Worm (Caenorhabditis elegans) whole organism, L4 larva: ENCODE measurements around the gene dpy-9.

ENCODE experiments used
- D1046.2 ChIP-seq: fragments of 200-800 bp; sonication (Bioruptor generic); IDR thresholded peaks from 2 replicates; pipeline ENCODE4 v1.3.6; 2022; ENCODE audit warnings: missing genetic modification characterization, missing compliant biosample characterization
- F10B5.3 ChIP-seq: sonication (generic microtip); optimal IDR thresholded peaks from 2 replicates; lab custom pipeline; 2016; ENCODE audit warnings: mild to moderate bottlenecking, missing genetic modification characterization, missing compliant biosample characterization
- F26F4.8 ChIP-seq: fragments of 200-800 bp; sonication (Bioruptor generic); conservative IDR thresholded peaks from 2 replicates; pipeline ENCODE4 v1.3.6; 2022; ENCODE audit warnings: missing genetic modification characterization, missing compliant biosample characterization
- R02D3.7 ChIP-seq: fragments of 150-350 bp; sonication (generic microtip); optimal IDR thresholded peaks from 3 replicates; lab custom pipeline; 2014; ENCODE audit warnings: missing biosample characterization, missing genetic modification characterization
- Y75B8A.6 ChIP-seq: fragments of 200-800 bp; sonication (Bioruptor generic); IDR thresholded peaks from 2 replicates; pipeline ENCODE4 v1.3.6; 2022; ENCODE audit warnings: missing genetic modification reagents, missing genetic modification characterization, missing compliant biosample characterization
- ZK337.2 ChIP-seq: fragments of 200-800 bp; sonication (Bioruptor generic); IDR thresholded peaks from 2 replicates; pipeline ENCODE4 v1.3.6; 2022; ENCODE audit warnings: missing genetic modification reagents, missing genetic modification characterization, missing compliant biosample characterization
- ZK546.5 ChIP-seq, 2 experiments: sonication (generic microtip); optimal IDR thresholded peaks; 2 replicates each; lab custom pipeline; 2017; ENCODE audit warnings: missing biosample characterization in 2 of 2, missing genetic modification characterization in 2 of 2
- ceh-20 ChIP-seq: fragments of 200-800 bp; sonication (Bioruptor generic); IDR thresholded peaks from 2 replicates; pipeline ENCODE4 v1.3.6; 2022; ENCODE audit warnings: missing genetic modification reagents, missing genetic modification characterization, missing compliant biosample characterization
- ceh-28 ChIP-seq: fragments of 150-350 bp; optimal IDR thresholded peaks from 2 replicates; lab custom pipeline; 2014; ENCODE audit warnings: missing biosample characterization, missing genetic modification reagents, missing genetic modification characterization
- ceh-44 ChIP-seq: fragments of 200-800 bp; sonication (Bioruptor generic); IDR thresholded peaks from 2 replicates; pipeline ENCODE4 v1.3.6; 2022; ENCODE audit warnings: missing genetic modification reagents, missing genetic modification characterization, missing compliant biosample characterization
- ceh-62 ChIP-seq: sonication (generic microtip); optimal IDR thresholded peaks from 2 replicates; lab custom pipeline; 2017; ENCODE audit warnings: missing biosample characterization, missing genetic modification characterization
- ceh-82 ChIP-seq: sonication (generic microtip); optimal IDR thresholded peaks from 2 replicates; lab custom pipeline; 2017; ENCODE audit warnings: missing biosample characterization, missing genetic modification characterization
- daf-8 ChIP-seq: fragments of 200-800 bp; sonication (Bioruptor generic); IDR thresholded peaks from 2 replicates; pipeline ENCODE4 v1.3.6; 2022; ENCODE audit warnings: missing genetic modification characterization, missing compliant biosample characterization
- dmd-8 ChIP-seq: fragments of 200-800 bp; sonication (Bioruptor generic); IDR thresholded peaks from 2 replicates; pipeline ENCODE4 v1.3.6; 2022; ENCODE audit warnings: missing genetic modification characterization, missing compliant biosample characterization
- fos-1 ChIP-seq: fragments of 150-350 bp; optimal IDR thresholded peaks from 2 replicates; lab custom pipeline; 2014; ENCODE audit warnings: missing biosample characterization, missing genetic modification characterization
- gei-8 ChIP-seq: fragments of 200-800 bp; sonication (Bioruptor generic); optimal IDR thresholded peaks from 2 replicates; lab custom pipeline; 2018; ENCODE audit warnings: mild to moderate bottlenecking, missing genetic modification characterization, missing compliant biosample characterization
- hlh-11 ChIP-seq: fragments of 200-800 bp; sonication (Bioruptor generic); optimal IDR thresholded peaks from 2 replicates; lab custom pipeline; 2018; ENCODE audit warnings: mild to moderate bottlenecking, missing genetic modification characterization, missing compliant biosample characterization
- hlh-30 ChIP-seq: sonication (generic microtip); optimal IDR thresholded peaks from 2 replicates; lab custom pipeline; 2017; ENCODE audit warnings: antibody characterized with exemption, mild to moderate bottlenecking, missing genetic modification characterization, missing compliant biosample characterization; ENCODE audit not compliant: insufficient read depth
- jun-1 ChIP-seq: fragments of 150-350 bp; optimal IDR thresholded peaks from 2 replicates; lab custom pipeline; 2014; ENCODE audit warnings: missing biosample characterization, missing genetic modification reagents, missing genetic modification characterization
- lin-13 ChIP-seq: fragments of 150-350 bp; optimal IDR thresholded peaks from 2 replicates; lab custom pipeline; 2014; ENCODE audit warnings: missing biosample characterization, missing genetic modification reagents, missing genetic modification characterization
- lsy-2 ChIP-seq, 2 experiments: fragments of 150-350 bp in 1 of 2; sonication (generic microtip) in 1 of 2; optimal IDR thresholded peaks; 2 replicates each; lab custom pipeline; 2014 to 2017; ENCODE audit warnings: missing biosample characterization in 2 of 2, missing genetic modification characterization in 2 of 2
- madf-9 ChIP-seq: fragments of 200-800 bp; sonication (Bioruptor generic); conservative IDR thresholded peaks from 2 replicates; pipeline ENCODE4 v1.3.6; 2022; ENCODE audit warnings: missing genetic modification reagents, missing genetic modification characterization, missing compliant biosample characterization
- mdl-1 ChIP-seq, 2 experiments: fragments of 150-350 bp in 1 of 2; sonication (generic microtip) in 1 of 2; optimal IDR thresholded peaks; 2 replicates each; lab custom pipeline; 2014 to 2017; ENCODE audit warnings: missing biosample characterization in 2 of 2, missing genetic modification characterization in 2 of 2
- mep-1 ChIP-seq: fragments of 150-350 bp; sonication (generic microtip); optimal IDR thresholded peaks from 3 replicates; lab custom pipeline; 2014; ENCODE audit warnings: missing biosample characterization, missing genetic modification characterization
- mes-2 ChIP-seq: sonication (generic microtip); optimal IDR thresholded peaks from 2 replicates; lab custom pipeline; 2016; ENCODE audit warnings: missing genotype, mild to moderate bottlenecking, missing genetic modification characterization, missing compliant biosample characterization; ENCODE audit not compliant: poor library complexity, severe bottlenecking
- mxl-3 ChIP-seq: fragments of 200-800 bp; sonication (Bioruptor generic); optimal IDR thresholded peaks from 2 replicates; lab custom pipeline; 2018; ENCODE audit warnings: mild to moderate bottlenecking, missing genetic modification characterization, missing compliant biosample characterization
- nhr-237 ChIP-seq: sonication (generic microtip); optimal IDR thresholded peaks from 2 replicates; lab custom pipeline; 2017; ENCODE audit warnings: missing biosample characterization, missing genetic modification characterization
- nhr-25 ChIP-seq: sonication (generic microtip); optimal IDR thresholded peaks from 2 replicates; lab custom pipeline; 2017; ENCODE audit warnings: missing genetic modification characterization, mild to moderate bottlenecking, missing compliant biosample characterization, antibody characterized with exemption, moderate library complexity, borderline replicate concordance; ENCODE audit not compliant: insufficient read depth
- nhr-28 ChIP-seq: fragments of 150-350 bp; optimal IDR thresholded peaks from 2 replicates; lab custom pipeline; 2014; ENCODE audit warnings: missing biosample characterization, missing genetic modification characterization
- nhr-42 ChIP-seq: fragments of 200-800 bp; sonication (Bioruptor generic); IDR thresholded peaks from 2 replicates; pipeline ENCODE4 v1.3.6; 2022; ENCODE audit warnings: missing genetic modification characterization, missing compliant biosample characterization
- nhr-76 ChIP-seq: fragments of 150-350 bp; optimal IDR thresholded peaks from 2 replicates; lab custom pipeline; 2014; ENCODE audit warnings: missing biosample characterization, missing genetic modification characterization
- pha-4 ChIP-seq, 2 experiments: fragments of 150-350 bp in 1 of 2; fragments of 200-800 bp in 1 of 2; sonication (Bioruptor generic) in 1 of 2; IDR thresholded peaks in 1 of 2; optimal IDR thresholded peaks in 1 of 2; 2 replicates each; pipeline versions ENCODE4 v1.3.6 to Lab custom; 2014 to 2022; ENCODE audit warnings: missing genetic modification characterization in 2 of 2, missing genetic modification reagents in 2 of 2, missing biosample characterization in 1 of 2, missing compliant biosample characterization in 1 of 2
- php-3 ChIP-seq: fragments of 200-800 bp; sonication (Bioruptor generic); IDR thresholded peaks from 2 replicates; pipeline ENCODE4 v1.3.6; 2022; ENCODE audit warnings: missing genetic modification reagents, missing genetic modification characterization, missing compliant biosample characterization
- sdz-12 ChIP-seq: fragments of 200-800 bp; sonication (Bioruptor generic); optimal IDR thresholded peaks from 2 replicates; lab custom pipeline; 2018; ENCODE audit warnings: mild to moderate bottlenecking, missing genetic modification characterization, missing compliant biosample characterization
- snpc-4 ChIP-seq: fragments of 150-350 bp; optimal IDR thresholded peaks from 2 replicates; lab custom pipeline; 2014; ENCODE audit warnings: missing biosample characterization, missing genetic modification characterization
- tag-97 ChIP-seq: fragments of 200-800 bp; sonication (Bioruptor generic); IDR thresholded peaks from 2 replicates; pipeline ENCODE4 v1.3.6; 2022; ENCODE audit warnings: missing genetic modification characterization, missing compliant biosample characterization
- unc-39 ChIP-seq: sonication (generic microtip); optimal IDR thresholded peaks from 2 replicates; lab custom pipeline; 2017; ENCODE audit warnings: missing biosample characterization, missing genetic modification characterization
- unc-62 ChIP-seq, 3 experiments: fragments of 150-350 bp in 1 of 3; sonication (generic microtip); optimal IDR thresholded peaks in 2 of 3; peaks in 1 of 3; 1 replicate in 1 of 3; 2 replicates in 2 of 3; lab custom pipeline; 2014 to 2017; ENCODE audit warnings: missing biosample characterization in 3 of 3, missing genetic modification characterization in 3 of 3, missing genetic modification reagents in 3 of 3, missing genotype in 1 of 3
- vab-7 ChIP-seq: fragments of 200-800 bp; sonication (Bioruptor generic); IDR thresholded peaks from 2 replicates; pipeline ENCODE4 v1.3.6; 2022; ENCODE audit warnings: missing genetic modification reagents, missing genetic modification characterization, missing compliant biosample characterization
- zag-1 ChIP-seq: fragments of 150-350 bp; optimal IDR thresholded peaks from 2 replicates; lab custom pipeline; 2014; ENCODE audit warnings: missing biosample characterization, missing genetic modification characterization
- zfp-2 ChIP-seq: sonication (generic microtip); optimal IDR thresholded peaks from 2 replicates; lab custom pipeline; 2016; ENCODE audit warnings: mild to moderate bottlenecking, missing genetic modification characterization, missing compliant biosample characterization
- zfp-3 ChIP-seq: fragments of 200-800 bp; sonication (Bioruptor generic); conservative IDR thresholded peaks from 2 replicates; pipeline ENCODE4 v1.3.6; 2022; ENCODE audit warnings: missing genetic modification reagents, missing genetic modification characterization, missing compliant biosample characterization
- zip-11 ChIP-seq: fragments of 200-800 bp; sonication (Bioruptor generic); IDR thresholded peaks from 2 replicates; pipeline ENCODE4 v1.3.6; 2022; ENCODE audit warnings: missing genetic modification characterization, missing compliant biosample characterization
- ztf-11 ChIP-seq: fragments of 150-350 bp; optimal IDR thresholded peaks from 2 replicates; lab custom pipeline; 2014; ENCODE audit warnings: missing biosample characterization, missing genetic modification characterization
- ztf-7 ChIP-seq: fragments of 150-350 bp; optimal IDR thresholded peaks from 2 replicates; lab custom pipeline; 2014; ENCODE audit warnings: missing biosample characterization, missing genetic modification characterization

The dpy-9 gene

DNA sequence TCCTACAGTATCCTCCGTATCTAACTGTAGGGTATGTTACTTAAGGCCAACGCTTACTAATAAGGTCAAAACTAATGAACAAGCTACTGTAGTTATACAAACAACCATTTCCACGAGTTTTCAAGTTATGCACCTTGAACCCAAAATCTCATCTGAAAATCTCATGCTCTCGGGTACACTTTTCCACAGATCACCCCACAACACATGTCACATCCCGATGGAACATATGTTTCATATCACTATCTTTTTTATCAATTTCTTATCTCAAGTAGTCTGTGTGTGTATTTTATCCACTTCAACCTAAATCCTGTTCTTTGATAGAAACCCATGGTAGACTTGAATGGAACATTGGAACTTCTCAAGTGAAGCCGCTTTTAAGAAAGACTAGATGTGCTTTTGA, 41.3 kb upstream of the dpy-9 start:
- TF ChIP-seq nhr-28 (peak; percentile 67), nhr-237 (tag; lab: Kevin White, UChicago) (no peak), mxl-3 (peak; percentile 55), unc-62 (GFP tag; optimal IDR thresholded peaks at IDR 0.05 in 1 of 2; lab: Kevin White, UChicago) (peak in 1 of 2 experiments; percentile 72), unc-62 (tag; optimal IDR thresholded peaks at IDR 0.05; lab: Kevin White, UChicago) (no peak), hlh-30 (tag; lab: Kevin White, UChicago) (peak; percentile 36), hlh-11 (tag; lab: Kevin White, UChicago) (peak; percentile 45)

DNA sequence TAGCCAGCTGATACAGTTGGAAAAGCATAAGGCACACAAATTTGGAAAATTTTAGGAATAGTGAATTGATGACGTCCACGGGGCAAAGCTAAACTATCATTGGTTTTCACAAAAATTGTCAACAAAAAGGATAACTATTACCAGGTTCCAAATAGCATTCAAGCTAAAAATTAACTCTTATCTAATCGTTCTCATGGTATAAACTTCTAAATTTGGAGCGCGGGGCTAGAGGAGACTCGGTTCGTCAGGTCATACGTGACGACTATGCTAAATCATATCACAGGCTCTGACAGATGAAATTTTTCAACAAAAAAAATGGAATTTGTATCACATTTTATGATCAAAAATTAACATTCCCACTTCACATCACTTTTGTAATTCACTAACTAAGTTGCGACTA, 40.2 kb upstream of the dpy-9 start:
- no peak for TF ChIP-seq dmd-8 (GFP tag; lab: Robert Waterston, UW)
- no peak for TF ChIP-seq zag-1 (tag; lab: Kevin White, UChicago)
- no peak for TF ChIP-seq unc-62 (GFP tag; optimal IDR thresholded peaks at IDR 0.05 in 1 of 2; lab: Kevin White, UChicago)
- no peak for TF ChIP-seq unc-62 (tag; optimal IDR thresholded peaks at IDR 0.05; lab: Kevin White, UChicago)
- no peak for TF ChIP-seq nhr-76 (tag; lab: Kevin White, UChicago)
- no peak for TF ChIP-seq zip-11 (GFP tag; lab: Robert Waterston, UW)
- no peak for TF ChIP-seq unc-39
- TF ChIP-seq nhr-25 (tag; lab: Kevin White, UChicago) = no peak
- TF ChIP-seq lsy-2 (tag; optimal IDR thresholded peaks at IDR 0.05; lab: Kevin White, UChicago) = no peak
- no peak for TF ChIP-seq pha-4 (GFP tag; IDR thresholded peaks at IDR 0.05; lab: Robert Waterston, UW)
- TF ChIP-seq pha-4 (tag; optimal IDR thresholded peaks at IDR 0.05; lab: Kevin White, UChicago) = no peak
- TF ChIP-seq ZK337.2 (GFP tag; lab: Robert Waterston, UW) = no peak

- TF ChIP-seq R02D3.7 (tag; lab: Kevin White, UChicago) (no peak), ceh-28 (no peak), F26F4.8 (GFP tag; lab: Robert Waterston, UW) (no peak), mep-1 (tag; lab: Kevin White, UChicago) (no peak), jun-1 (tag; lab: Kevin White, UChicago) (no peak), gei-8 (no peak), ceh-82 (no peak), tag-97 (GFP tag; lab: Robert Waterston, UW) (no peak), lin-13 (GFP tag; lab: Kevin White, UChicago) (no peak), mes-2 (tag; lab: Kevin White, UChicago) (no peak), daf-8 (GFP tag; lab: Robert Waterston, UW) (no peak), ztf-11 (no peak), fos-1 (tag; lab: Kevin White, UChicago) (no peak), madf-9 (GFP tag; lab: Robert Waterston, UW) (no peak), F10B5.3 (tag; lab: Kevin White, UChicago) (no peak), mdl-1 (tag; optimal IDR thresholded peaks at IDR 0.05; lab: Kevin White, UChicago) (no peak)
Observed at ce11 chrIV:298204-298603, 39.2 kb upstream of the dpy-9 start, which contains the start of gene pnp-1. Gene pnp-1 (minus strand): TSS chrIV:298304.

ce11 chrIV:296849-297248, 37.8 kb upstream of the dpy-9 start:
- no peak for TF ChIP-seq unc-62 (GFP tag; optimal IDR thresholded peaks at IDR 0.05 in 1 of 2; lab: Kevin White, UChicago)
- no peak for TF ChIP-seq unc-62 (tag; optimal IDR thresholded peaks at IDR 0.05; lab: Kevin White, UChicago)
- TF ChIP-seq ZK546.5 (tag; optimal IDR thresholded peaks at IDR 0.05; lab: Kevin White, UChicago) = no peak
- no peak for TF ChIP-seq vab-7 (GFP tag; lab: Robert Waterston, UW)
- no peak for TF ChIP-seq zfp-2 (tag; lab: Kevin White, UChicago)
- no peak for TF ChIP-seq zfp-3 (GFP tag; lab: Robert Waterston, UW)
- TF ChIP-seq F10B5.3 (tag; lab: Kevin White, UChicago) = no peak
- no peak for TF ChIP-seq ceh-44 (GFP tag; lab: Robert Waterston, UW)
- no peak for TF ChIP-seq R02D3.7 (tag; lab: Kevin White, UChicago)
- TF ChIP-seq jun-1 (tag; lab: Kevin White, UChicago) = no peak
- no peak for TF ChIP-seq ceh-62 (tag; lab: Kevin White, UChicago)
- TF ChIP-seq daf-8 (GFP tag; lab: Robert Waterston, UW) = no peak
- no peak for TF ChIP-seq zag-1 (tag; lab: Kevin White, UChicago)
- TF ChIP-seq nhr-237 (tag; lab: Kevin White, UChicago) = no peak
- no peak for TF ChIP-seq ceh-20 (GFP tag; lab: Robert Waterston, UW)
- no peak for TF ChIP-seq snpc-4
- peak; percentile 78; the same call in 1 of the 2 replicates for TF ChIP-seq php-3 (GFP tag; lab: Robert Waterston, UW)
- TF ChIP-seq gei-8 = no peak
- no peak for TF ChIP-seq nhr-42 (GFP tag; lab: Robert Waterston, UW)
- no peak for TF ChIP-seq ztf-7 (tag; lab: Kevin White, UChicago)
- no peak for TF ChIP-seq zip-11 (GFP tag; lab: Robert Waterston, UW)
- TF ChIP-seq sdz-12 (GFP tag; lab: Kevin White, UChicago) = no peak
- no peak for TF ChIP-seq Y75B8A.6
- no peak for TF ChIP-seq D1046.2 (GFP tag; lab: Robert Waterston, UW)
